Worm (Caenorhabditis elegans): ENCODE results near the gene let-19.

DNA sequence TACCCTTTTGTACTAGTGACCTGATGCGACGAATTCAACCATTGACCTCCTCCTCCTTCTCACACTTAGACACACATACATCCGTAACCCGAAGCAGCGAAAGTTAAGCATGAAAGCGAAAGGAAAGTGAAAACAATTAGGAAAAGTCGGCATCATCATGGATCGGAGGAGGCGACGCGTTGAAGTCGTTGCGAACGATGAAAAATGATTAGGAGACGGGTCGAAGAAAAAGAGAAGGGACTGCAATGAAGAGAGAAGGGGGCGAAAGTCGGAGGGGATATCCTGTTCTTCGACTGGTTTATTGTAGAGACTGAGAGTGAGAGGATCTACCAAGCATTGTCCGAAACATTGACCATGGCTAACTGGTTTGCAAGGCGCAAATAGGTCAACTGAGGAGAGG, 19.7 kb upstream of the let-19 start:
- TF ChIP-seq pha-4 (tag; optimal IDR thresholded peaks at IDR 0.05) (no peak), ztf-11 (tag; optimal IDR thresholded peaks at IDR 0.05) (no peak)

Measured in whole organism, mixed stage, embryonic.